Fruit fly (Drosophila melanogaster): Measurements from ENCODE around the gene mas.

- no peak for TF ChIP-seq CG8478 (optimal IDR thresholded peaks at IDR 0.05)
- TF ChIP-seq CTCF (optimal IDR thresholded peaks at IDR 0.05), result no peak
Observed at dm6 chr3L:4159264-4159663, 8.0 kb downstream of the mas start.
